Worm (Caenorhabditis elegans): ENCODE measurements around the gene wht-8.

ce11 chrIII:11238790-11239189 is 20.2 kb downstream of the wht-8 start:
- no peak for TF ChIP-seq aptf-3 (GFP tag; IDR thresholded peaks at IDR 0.05)
- TF ChIP-seq ceh-100 (GFP tag; IDR thresholded peaks at IDR 0.05): no peak
- no peak for TF ChIP-seq ama-1 (optimal IDR thresholded peaks at IDR 0.05)
- TF ChIP-seq ama-1 (GFP tag; optimal IDR thresholded peaks at IDR 0.05): no peak
- no peak for TF ChIP-seq hlh-12 (tag; optimal IDR thresholded peaks at IDR 0.05)
- TF ChIP-seq nfyb-1 (GFP tag; IDR thresholded peaks at IDR 0.05): no peak

Measured in whole organism, young adult.